Worm (Caenorhabditis elegans): ENCODE data around the gene K07C11.8.

ce11 chrV:8259016-8259415 is 41.3 kb upstream of the K07C11.8 start, which contains the start of gene C16D9.1:
- no peak for TF ChIP-seq lin-39 (tag; optimal IDR thresholded peaks at IDR 0.05)
- no peak for TF ChIP-seq alr-1 (tag; optimal IDR thresholded peaks at IDR 0.05; ENCODE audit: borderline replicate concordance)
- no peak for TF ChIP-seq pqm-1 (tag; optimal IDR thresholded peaks at IDR 0.05)
